Worm (Caenorhabditis elegans) whole organism, L2 larva: ENCODE results near the gene T21E8.5.

Experiments used
- C34F6.9 ChIP-seq: fragments of 150-350 bp; optimal IDR thresholded peaks from 2 replicates; lab custom pipeline; 2014; ENCODE audit warnings: missing biosample characterization, missing genetic modification characterization
- F13H6.1 ChIP-seq: sonication (generic microtip); optimal IDR thresholded peaks from 2 replicates; lab custom pipeline; 2016; ENCODE audit warnings: missing genetic modification characterization, missing compliant biosample characterization
- R02D3.7 ChIP-seq: fragments of 150-350 bp; optimal IDR thresholded peaks from 2 replicates; lab custom pipeline; 2014; ENCODE audit warnings: missing biosample characterization, missing genetic modification characterization
- Y55F3AM.14 ChIP-seq: fragments of 200-800 bp; sonication (Bioruptor generic); optimal IDR thresholded peaks from 2 replicates; lab custom pipeline; 2018; ENCODE audit warnings: mild to moderate bottlenecking, missing genetic modification characterization, missing compliant biosample characterization
- ZK546.5 ChIP-seq: sonication (generic microtip); optimal IDR thresholded peaks from 2 replicates; lab custom pipeline; 2017; ENCODE audit warnings: missing biosample characterization, missing genetic modification characterization
- alr-1 ChIP-seq: fragments of 150-350 bp; optimal IDR thresholded peaks from 2 replicates; lab custom pipeline; 2014; ENCODE audit warnings: missing biosample characterization, missing genetic modification characterization
- aly-2 ChIP-seq: fragments of 150-350 bp; optimal IDR thresholded peaks from 2 replicates; lab custom pipeline; 2014; ENCODE audit warnings: missing biosample characterization, missing genetic modification characterization
- ama-1 ChIP-seq: fragments of 150-350 bp; optimal IDR thresholded peaks from 2 replicates; lab custom pipeline; 2018; ENCODE audit warnings: inconsistent platforms
- blmp-1 ChIP-seq: sonication (generic microtip); optimal IDR thresholded peaks from 2 replicates; lab custom pipeline; 2017; ENCODE audit warnings: missing genetic modification characterization, mild to moderate bottlenecking, missing compliant biosample characterization, antibody characterized with exemption, moderate library complexity; ENCODE audit not compliant: insufficient read depth
- ceh-16 ChIP-seq: fragments of 150-350 bp; optimal IDR thresholded peaks from 2 replicates; lab custom pipeline; 2014; ENCODE audit warnings: missing biosample characterization, missing genetic modification characterization
- ceh-82 ChIP-seq: fragments of 150-350 bp; optimal IDR thresholded peaks from 2 replicates; lab custom pipeline; 2014; ENCODE audit warnings: missing biosample characterization, missing genetic modification characterization
- crh-2 ChIP-seq: sonication (generic microtip); optimal IDR thresholded peaks from 2 replicates; lab custom pipeline; 2017; ENCODE audit warnings: missing biosample characterization, missing genetic modification characterization
- dmd-4 ChIP-seq: sonication (generic microtip); optimal IDR thresholded peaks from 2 replicates; lab custom pipeline; 2017; ENCODE audit warnings: missing biosample characterization, missing genetic modification characterization
- egl-27 ChIP-seq: sonication (generic microtip); optimal IDR thresholded peaks from 3 replicates; lab custom pipeline; 2017; ENCODE audit warnings: missing biosample characterization, missing genetic modification reagents, missing genetic modification characterization
- elt-1 ChIP-seq: fragments of 150-350 bp; optimal IDR thresholded peaks from 2 replicates; lab custom pipeline; 2014; ENCODE audit warnings: missing biosample characterization, missing genetic modification characterization
- elt-3 ChIP-seq: sonication (generic microtip); optimal IDR thresholded peaks from 2 replicates; lab custom pipeline; 2017; ENCODE audit warnings: missing biosample characterization, missing genetic modification characterization
- fos-1 ChIP-seq: fragments of 150-350 bp; optimal IDR thresholded peaks from 2 replicates; lab custom pipeline; 2014; ENCODE audit warnings: missing biosample characterization, missing genetic modification characterization
- gmeb-1 ChIP-seq: fragments of 150-350 bp; optimal IDR thresholded peaks from 2 replicates; lab custom pipeline; 2014; ENCODE audit warnings: missing biosample characterization, missing genetic modification characterization
- lin-11 ChIP-seq: fragments of 150-350 bp; sonication (generic microtip); optimal IDR thresholded peaks from 2 replicates; lab custom pipeline; 2014; ENCODE audit warnings: missing biosample characterization, missing genetic modification characterization, inconsistent platforms, mixed read lengths
- lin-13 ChIP-seq: fragments of 150-350 bp; optimal IDR thresholded peaks from 2 replicates; lab custom pipeline; 2014; ENCODE audit warnings: missing biosample characterization, missing genetic modification reagents, missing genetic modification characterization
- lin-39 ChIP-seq: fragments of 150-350 bp; optimal IDR thresholded peaks from 2 replicates; lab custom pipeline; 2014; ENCODE audit warnings: missing biosample characterization, missing genetic modification reagents, missing genetic modification characterization
- lsy-2 ChIP-seq, 2 experiments: fragments of 150-350 bp in 1 of 2; sonication (generic microtip) in 1 of 2; optimal IDR thresholded peaks; 2 replicates each; lab custom pipeline; 2014 to 2017; ENCODE audit warnings: missing biosample characterization in 2 of 2, missing genetic modification characterization in 2 of 2
- mab-5 ChIP-seq: fragments of 150-350 bp; optimal IDR thresholded peaks from 2 replicates; lab custom pipeline; 2014; ENCODE audit warnings: missing biosample characterization, missing genetic modification characterization
- mbf-1 ChIP-seq: sonication (generic microtip); optimal IDR thresholded peaks from 2 replicates; lab custom pipeline; 2017; ENCODE audit warnings: missing biosample characterization, missing genetic modification characterization
- mdl-1 ChIP-seq, 2 experiments: fragments of 150-350 bp in 1 of 2; sonication (generic microtip) in 1 of 2; optimal IDR thresholded peaks; 2 replicates each; lab custom pipeline; 2017; ENCODE audit warnings: missing biosample characterization in 2 of 2, missing genetic modification characterization in 2 of 2
- nhr-10 ChIP-seq: sonication (generic microtip); optimal IDR thresholded peaks from 2 replicates; lab custom pipeline; 2017; ENCODE audit warnings: missing biosample characterization, missing genetic modification characterization
- nhr-11 ChIP-seq: fragments of 150-350 bp; optimal IDR thresholded peaks from 2 replicates; lab custom pipeline; 2014; ENCODE audit warnings: missing biosample characterization, missing genetic modification characterization
- nhr-12 ChIP-seq: fragments of 150-350 bp; optimal IDR thresholded peaks from 2 replicates; lab custom pipeline; 2014; ENCODE audit warnings: missing biosample characterization, missing genetic modification characterization
- nhr-129 ChIP-seq: fragments of 150-350 bp; optimal IDR thresholded peaks from 2 replicates; lab custom pipeline; 2014; ENCODE audit warnings: missing biosample characterization, missing genetic modification characterization
- nhr-21 ChIP-seq: fragments of 150-350 bp; optimal IDR thresholded peaks from 2 replicates; lab custom pipeline; 2014; ENCODE audit warnings: missing biosample characterization, missing genetic modification characterization
- nhr-23 ChIP-seq: fragments of 150-350 bp; optimal IDR thresholded peaks from 2 replicates; lab custom pipeline; 2014; ENCODE audit warnings: missing biosample characterization, missing genetic modification reagents, missing genetic modification characterization
- nhr-237 ChIP-seq: fragments of 150-350 bp; optimal IDR thresholded peaks from 2 replicates; lab custom pipeline; 2014; ENCODE audit warnings: missing biosample characterization, missing genetic modification characterization
- nhr-25 ChIP-seq: fragments of 150-350 bp; sonication (generic microtip); optimal IDR thresholded peaks from 3 replicates; lab custom pipeline; 2014; ENCODE audit warnings: missing biosample characterization, missing genetic modification characterization
- nhr-6 ChIP-seq: fragments of 150-350 bp; optimal IDR thresholded peaks from 2 replicates; lab custom pipeline; 2014; ENCODE audit warnings: missing biosample characterization, missing genetic modification characterization
- nhr-77 ChIP-seq: fragments of 150-350 bp; optimal IDR thresholded peaks from 2 replicates; lab custom pipeline; 2014; ENCODE audit warnings: missing biosample characterization, missing genetic modification characterization
- peb-1 ChIP-seq: fragments of 150-350 bp; optimal IDR thresholded peaks from 2 replicates; lab custom pipeline; 2014; ENCODE audit warnings: missing biosample characterization, missing genetic modification characterization
- sem-4 ChIP-seq: fragments of 150-350 bp; optimal IDR thresholded peaks from 2 replicates; lab custom pipeline; 2014; ENCODE audit warnings: missing biosample characterization, missing genetic modification reagents, missing genetic modification characterization
- skn-1 ChIP-seq: sonication (generic microtip); optimal IDR thresholded peaks from 2 replicates; lab custom pipeline; 2017; ENCODE audit warnings: missing biosample characterization, missing genetic modification characterization
- sma-3 ChIP-seq: sonication (generic microtip); optimal IDR thresholded peaks from 2 replicates; lab custom pipeline; 2016; ENCODE audit warnings: missing genetic modification reagents, missing genetic modification characterization, missing compliant biosample characterization
- sma-9 ChIP-seq, 2 experiments: fragments of 150-350 bp in 1 of 2; sonication (generic microtip) in 1 of 2; optimal IDR thresholded peaks; 2 replicates each; lab custom pipeline; 2014 to 2016; ENCODE audit warnings: missing genetic modification characterization in 2 of 2, mild to moderate bottlenecking in 1 of 2, missing biosample characterization in 1 of 2, missing compliant biosample characterization in 1 of 2, missing genetic modification reagents in 1 of 2, moderate library complexity in 1 of 2
- snpc-4 ChIP-seq: fragments of 150-350 bp; optimal IDR thresholded peaks from 2 replicates; lab custom pipeline; 2014; ENCODE audit warnings: missing biosample characterization, missing genetic modification characterization
- unc-39 ChIP-seq: fragments of 150-350 bp; optimal IDR thresholded peaks from 2 replicates; lab custom pipeline; 2014; ENCODE audit warnings: missing biosample characterization, missing genetic modification characterization
- unc-55 ChIP-seq: fragments of 150-350 bp; sonication (generic microtip); optimal IDR thresholded peaks from 3 replicates; lab custom pipeline; 2014; ENCODE audit warnings: missing biosample characterization, missing genetic modification reagents, missing genetic modification characterization
- unc-62 ChIP-seq: fragments of 150-350 bp; optimal IDR thresholded peaks from 2 replicates; lab custom pipeline; 2014; ENCODE audit warnings: missing biosample characterization, missing genetic modification reagents, missing genetic modification characterization
- zag-1 ChIP-seq: fragments of 150-350 bp; optimal IDR thresholded peaks from 2 replicates; lab custom pipeline; 2014; ENCODE audit warnings: missing biosample characterization, missing genetic modification characterization
- ztf-1 ChIP-seq: fragments of 200-800 bp; sonication (Bioruptor generic); conservative IDR thresholded peaks from 2 replicates; pipeline ENCODE4 v1.3.6; 2022; ENCODE audit warnings: missing genetic modification characterization, missing compliant biosample characterization
- ztf-11 ChIP-seq: sonication (generic microtip); optimal IDR thresholded peaks from 2 replicates; lab custom pipeline; 2017; ENCODE audit warnings: missing biosample characterization, missing genetic modification characterization
- ztf-4 ChIP-seq: fragments of 150-350 bp; optimal IDR thresholded peaks from 2 replicates; lab custom pipeline; 2014; ENCODE audit warnings: missing biosample characterization, missing genetic modification characterization

The T21E8.5 gene

DNA sequence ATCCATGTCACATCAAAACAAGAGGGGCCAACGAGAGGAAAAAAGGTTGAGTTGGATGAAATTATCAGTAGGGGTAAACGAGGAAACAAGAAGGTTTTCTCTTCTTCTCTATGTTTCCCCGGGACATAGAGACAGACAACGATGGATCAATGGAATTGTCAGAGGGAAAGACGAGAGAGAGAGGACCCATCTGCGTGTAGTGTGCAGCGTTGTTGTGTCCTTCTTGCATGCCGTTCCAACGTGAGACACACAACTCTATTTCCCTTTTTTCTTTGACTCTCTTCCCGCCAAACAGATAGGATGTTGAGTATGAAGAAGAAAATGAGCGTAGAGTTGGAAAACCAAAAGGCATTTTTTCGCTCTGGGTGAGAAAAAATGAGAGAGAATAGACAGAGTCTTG lies 15.0 kb downstream of the T21E8.5 start:
- TF ChIP-seq egl-27 (tag; lab: Kevin White, UChicago) (peak; percentile 41), lin-39 (tag; lab: Kevin White, UChicago) (no peak), mab-5 (tag; lab: Kevin White, UChicago) (peak; percentile 50), fos-1 (tag; lab: Kevin White, UChicago) (peak; percentile 45), ztf-1 (GFP tag; lab: Robert Waterston, UW) (no peak), Y55F3AM.14 (GFP tag; lab: Kevin White, UChicago) (no peak), ztf-11 (tag; lab: Kevin White, UChicago) (no peak), mdl-1 (tag; optimal IDR thresholded peaks at IDR 0.05; lab: Kevin White, UChicago) (peak; percentile 15 to 70), unc-62 (GFP tag; lab: Kevin White, UChicago) (no peak), peb-1 (no peak), elt-1 (tag; lab: Kevin White, UChicago) (no peak), sma-3 (GFP tag; lab: Kevin White, UChicago) (no peak), ztf-4 (tag; lab: Kevin White, UChicago) (no peak), sma-9 (GFP tag; optimal IDR thresholded peaks at IDR 0.05; lab: Kevin White, UChicago) (peak; percentile 88), sma-9 (tag; optimal IDR thresholded peaks at IDR 0.05; lab: Kevin White, UChicago) (no peak), nhr-77 (tag; lab: Kevin White, UChicago) (no peak), nhr-237 (tag; lab: Kevin White, UChicago) (no peak), nhr-23 (tag; lab: Kevin White, UChicago) (no peak), R02D3.7 (tag; lab: Kevin White, UChicago) (no peak), nhr-129 (tag; lab: Kevin White, UChicago) (peak; percentile 93), elt-3 (tag; lab: Kevin White, UChicago) (no peak), dmd-4 (tag; lab: Kevin White, UChicago) (no peak), nhr-21 (tag; lab: Kevin White, UChicago) (peak; percentile 66), ceh-82 (tag; lab: Kevin White, UChicago) (no peak), nhr-12 (tag; lab: Kevin White, UChicago) (no peak), crh-2 (tag; lab: Kevin White, UChicago) (peak; percentile 44), skn-1 (tag; lab: Kevin White, UChicago) (no peak), unc-55 (GFP tag; lab: Kevin White, UChicago) (peak; percentile 83), snpc-4 (peak; percentile 36), ZK546.5 (tag; lab: Kevin White, UChicago) (no peak), F13H6.1 (tag; lab: Kevin White, UChicago) (peak; percentile 80), blmp-1 (tag; lab: Kevin White, UChicago) (peak; percentile 15), nhr-11 (tag; lab: Kevin White, UChicago) (no peak), nhr-10 (no peak), unc-39 (tag; lab: Kevin White, UChicago) (no peak), C34F6.9 (tag; lab: Kevin White, UChicago) (peak; percentile 88), nhr-25 (tag; lab: Kevin White, UChicago) (peak; percentile 9), mbf-1 (tag; lab: Kevin White, UChicago) (no peak), nhr-6 (peak; percentile 64), sem-4 (tag; lab: Kevin White, UChicago) (peak; percentile 17), gmeb-1 (tag; lab: Kevin White, UChicago) (no peak), aly-2 (tag; lab: Kevin White, UChicago) (no peak), ama-1 (lab: Kevin White, UChicago) (no peak), lsy-2 (tag; optimal IDR thresholded peaks at IDR 0.05; lab: Kevin White, UChicago) (peak; percentile 18 to 66), alr-1 (tag; lab: Kevin White, UChicago) (no peak), ceh-16 (tag; lab: Kevin White, UChicago) (no peak), lin-13 (GFP tag; lab: Kevin White, UChicago) (peak; percentile 31), lin-11 (tag; lab: Kevin White, UChicago) (no peak), zag-1 (tag; lab: Kevin White, UChicago) (peak; percentile 29)
